Fruit fly (Drosophila melanogaster) whole organism, embryonic: Measurements from ENCODE around the gene CG3457.

Experiments used
- ATbp ChIP-seq: fragments of 200-800 bp; sonication (Bioruptor generic); optimal IDR thresholded peaks from 2 replicates; lab custom pipeline; 2017; ENCODE audit warnings: missing biosample characterization, mild to moderate bottlenecking, missing genetic modification characterization, missing genetic modification reagents
- Abd-B ChIP-seq: fragments of 200-800 bp; sonication (Bioruptor generic); optimal IDR thresholded peaks from 2 replicates; lab custom pipeline; 2018; ENCODE audit warnings: missing biosample characterization, mild to moderate bottlenecking, missing genetic modification characterization, moderate library complexity
- Adf1 ChIP-seq: fragments of 200-800 bp; sonication (Bioruptor generic); IDR thresholded peaks from 2 replicates; pipeline ENCODE4 v1.3.6; 2022; ENCODE audit warnings: missing biosample characterization, missing genetic modification characterization
- CG10462 ChIP-seq: fragments of 200-800 bp; sonication (Bioruptor generic); optimal IDR thresholded peaks from 2 replicates; lab custom pipeline; 2016; ENCODE audit warnings: missing biosample characterization, missing genetic modification characterization
- CG11247 ChIP-seq: fragments of 200-800 bp; sonication (Bioruptor generic); IDR thresholded peaks from 2 replicates; pipeline ENCODE4 v1.3.6; 2022; ENCODE audit warnings: missing biosample characterization, missing genetic modification characterization
- CG11695 ChIP-seq: fragments of 200-800 bp; sonication (Bioruptor generic); IDR thresholded peaks from 3 replicates; pipeline ENCODE4 v1.3.6; 2022; ENCODE audit warnings: missing biosample characterization, missing genetic modification characterization
- CG13424 ChIP-seq: fragments of 200-800 bp; sonication (Bioruptor generic); optimal IDR thresholded peaks from 2 replicates; lab custom pipeline; 2019; ENCODE audit warnings: missing biosample characterization, mild to moderate bottlenecking, missing genetic modification characterization, moderate library complexity
- CG1647 ChIP-seq: fragments of 200-800 bp; sonication (Bioruptor generic); optimal IDR thresholded peaks from 3 replicates; lab custom pipeline; 2016; ENCODE audit warnings: missing biosample characterization, missing genetic modification characterization
- CG2875 ChIP-seq: fragments of 200-800 bp; sonication (Bioruptor generic); optimal IDR thresholded peaks from 2 replicates; lab custom pipeline; 2017; ENCODE audit warnings: missing biosample characterization, mild to moderate bottlenecking, missing genetic modification characterization, missing genetic modification reagents
- CG33557 ChIP-seq: fragments of 200-800 bp; sonication (Bioruptor generic); optimal IDR thresholded peaks from 2 replicates; lab custom pipeline; 2019; ENCODE audit warnings: missing biosample characterization, mild to moderate bottlenecking, missing genetic modification characterization, moderate library complexity
- CG4328 ChIP-seq: fragments of 200-800 bp; sonication (Bioruptor generic); optimal IDR thresholded peaks from 3 replicates; lab custom pipeline; 2017; ENCODE audit warnings: missing biosample characterization, missing genetic modification reagents, missing genetic modification characterization
- CG4730 ChIP-seq: fragments of 200-800 bp; sonication (Bioruptor generic); IDR thresholded peaks from 2 replicates; pipeline ENCODE4 v1.3.6; 2022; ENCODE audit warnings: missing biosample characterization, missing genetic modification characterization
- CG4820 ChIP-seq: fragments of 200-800 bp; sonication (Bioruptor generic); optimal IDR thresholded peaks from 3 replicates; lab custom pipeline; 2016; ENCODE audit warnings: missing biosample characterization, missing genetic modification characterization
- CG6175 ChIP-seq: fragments of 200-800 bp; sonication (Bioruptor generic); IDR thresholded peaks from 3 replicates; pipeline ENCODE4 v1.3.6; 2022; ENCODE audit warnings: missing biosample characterization, missing genetic modification characterization
- CG8478 ChIP-seq: fragments of >200 bp; optimal IDR thresholded peaks from 2 replicates; lab custom pipeline; 2018
- CG9215 ChIP-seq: fragments of 200-800 bp; sonication (Bioruptor generic); IDR thresholded peaks from 2 replicates; pipeline ENCODE4 v1.3.6; 2022; ENCODE audit warnings: missing biosample characterization, missing genetic modification characterization
- CkIIα-i1 ChIP-seq: fragments of 200-800 bp; sonication (Bioruptor generic); IDR thresholded peaks from 2 replicates; pipeline ENCODE4 v1.3.6; 2022; ENCODE audit warnings: missing biosample characterization, missing genetic modification characterization
- Dip3 ChIP-seq: fragments of 200-800 bp; sonication (Bioruptor generic); optimal IDR thresholded peaks from 3 replicates; lab custom pipeline; 2016; ENCODE audit warnings: missing biosample characterization, missing genetic modification characterization
- Fer2 ChIP-seq: fragments of 200-800 bp; sonication (Bioruptor generic); optimal IDR thresholded peaks from 2 replicates; lab custom pipeline; 2018; ENCODE audit warnings: missing biosample characterization, mild to moderate bottlenecking, missing genetic modification characterization, moderate library complexity
- H15 ChIP-seq: fragments of 200-800 bp; sonication (Bioruptor generic); IDR thresholded peaks from 3 replicates; pipeline ENCODE4 v1.3.6; 2022; ENCODE audit warnings: missing biosample characterization, missing genetic modification characterization
- HLH54F ChIP-seq: fragments of 200-800 bp; sonication (Bioruptor generic); optimal IDR thresholded peaks from 3 replicates; lab custom pipeline; 2016; ENCODE audit warnings: missing biosample characterization, missing genetic modification characterization
- MESR4 ChIP-seq: fragments of 200-800 bp; sonication (Bioruptor generic); optimal IDR thresholded peaks from 2 replicates; lab custom pipeline; 2018; ENCODE audit warnings: missing biosample characterization, mild to moderate bottlenecking, missing genetic modification characterization, moderate library complexity
- Max ChIP-seq: fragments of 200-800 bp; sonication (Bioruptor generic); optimal IDR thresholded peaks from 2 replicates; lab custom pipeline; 2016; ENCODE audit warnings: missing biosample characterization, mild to moderate bottlenecking, missing genetic modification characterization
- Med ChIP-seq: fragments of 200-800 bp; sonication (Bioruptor generic); peaks from one replicate; lab custom pipeline; 2016; ENCODE audit warnings: missing biosample characterization, missing genetic modification characterization, mild to moderate bottlenecking, inconsistent platforms, moderate library complexity
- Meics ChIP-seq: fragments of 200-800 bp; sonication (Bioruptor generic); optimal IDR thresholded peaks from 2 replicates; lab custom pipeline; 2017; ENCODE audit warnings: missing biosample characterization, mild to moderate bottlenecking, missing genetic modification characterization
- Sry-β ChIP-seq: fragments of 200-800 bp; sonication (Bioruptor generic); optimal IDR thresholded peaks from 2 replicates; lab custom pipeline; 2018; ENCODE audit warnings: missing biosample characterization, mild to moderate bottlenecking, missing genetic modification characterization, moderate library complexity
- ase ChIP-seq: fragments of 200-800 bp; sonication (Bioruptor generic); IDR thresholded peaks from 3 replicates; pipeline ENCODE4 v1.3.6; 2022; ENCODE audit warnings: missing biosample characterization, missing genetic modification characterization
- ash1 ChIP-seq: fragments of 200-800 bp; sonication (Bioruptor generic); optimal IDR thresholded peaks from 2 replicates; lab custom pipeline; 2018; ENCODE audit warnings: missing biosample characterization, mild to moderate bottlenecking, missing genetic modification characterization
- bigmax ChIP-seq: fragments of 200-800 bp; sonication (Bioruptor generic); optimal IDR thresholded peaks from 2 replicates; lab custom pipeline; 2018; ENCODE audit warnings: missing biosample characterization, mild to moderate bottlenecking, missing genetic modification characterization
- cwo ChIP-seq: fragments of 200-800 bp; sonication (Bioruptor generic); optimal IDR thresholded peaks from 3 replicates; lab custom pipeline; 2017; ENCODE audit warnings: missing biosample characterization, missing genetic modification characterization, mild to moderate bottlenecking, moderate library complexity, missing genetic modification reagents
- dm ChIP-seq: fragments of 200-800 bp; sonication (Bioruptor generic); optimal IDR thresholded peaks from 3 replicates; lab custom pipeline; 2016; ENCODE audit warnings: missing biosample characterization, missing genetic modification characterization
- en ChIP-seq: fragments of 200-800 bp; sonication (Bioruptor generic); optimal IDR thresholded peaks from 2 replicates; lab custom pipeline; 2016; ENCODE audit warnings: missing biosample characterization, missing genetic modification characterization
- fd96Cb ChIP-seq: fragments of 200-800 bp; sonication (Bioruptor generic); optimal IDR thresholded peaks from 2 replicates; lab custom pipeline; 2018; ENCODE audit warnings: missing biosample characterization, mild to moderate bottlenecking, missing genetic modification characterization, moderate library complexity
- gcm ChIP-seq: fragments of 200-800 bp; sonication (Bioruptor generic); optimal IDR thresholded peaks from 2 replicates; lab custom pipeline; 2019; ENCODE audit warnings: missing biosample characterization, mild to moderate bottlenecking, missing genetic modification characterization, moderate library complexity
- grau ChIP-seq: fragments of 200-800 bp; optimal IDR thresholded peaks from 3 replicates; lab custom pipeline; 2019; ENCODE audit warnings: missing biosample characterization, mild to moderate bottlenecking, missing genetic modification characterization, moderate library complexity
- gsb-n ChIP-seq: fragments of 200-800 bp; sonication (Bioruptor generic); optimal IDR thresholded peaks from 3 replicates; lab custom pipeline; 2018; ENCODE audit warnings: missing biosample characterization, mild to moderate bottlenecking, missing genetic modification characterization
- h ChIP-seq: fragments of >200 bp; optimal IDR thresholded peaks from 2 replicates; lab custom pipeline; 2017
- hkb ChIP-seq, 2 experiments: fragments of 200-800 bp in 1 of 2; fragments of >200 bp in 1 of 2; sonication (Bioruptor generic) in 1 of 2; IDR thresholded peaks in 1 of 2; optimal IDR thresholded peaks in 1 of 2; 2 replicates each; pipeline versions ENCODE4 v1.3.6 to Lab custom; 2017 to 2022; ENCODE audit warnings: missing biosample characterization in 1 of 2, missing genetic modification characterization in 1 of 2
- ind ChIP-seq: fragments of 200-800 bp; sonication (Bioruptor generic); optimal IDR thresholded peaks from 3 replicates; lab custom pipeline; 2016; ENCODE audit warnings: missing biosample characterization, missing genetic modification characterization
- klu ChIP-seq: fragments of 200-800 bp; sonication (Bioruptor generic); IDR thresholded peaks from 2 replicates; pipeline ENCODE4 v1.3.6; 2022; ENCODE audit warnings: missing biosample characterization, missing genetic modification characterization
- maf-S ChIP-seq: fragments of 200-800 bp; sonication (Bioruptor generic); optimal IDR thresholded peaks from 2 replicates; lab custom pipeline; 2016; ENCODE audit warnings: missing biosample characterization, missing genetic modification characterization
- nerfin-2 ChIP-seq: fragments of 200-800 bp; sonication (Bioruptor generic); IDR thresholded peaks from 2 replicates; pipeline ENCODE4 v1.3.6; 2022; ENCODE audit warnings: missing biosample characterization, missing genetic modification characterization; ENCODE audit not compliant: partially characterized antibody
- pb ChIP-seq: fragments of 200-800 bp; sonication (Bioruptor generic); optimal IDR thresholded peaks from 3 replicates; lab custom pipeline; 2016; ENCODE audit warnings: missing biosample characterization, missing genetic modification characterization
- peb ChIP-seq: fragments of 200-800 bp; sonication (Bioruptor generic); IDR thresholded peaks from 2 replicates; pipeline ENCODE4 v1.3.6; 2022; ENCODE audit warnings: missing biosample characterization, missing genetic modification characterization
- pita ChIP-seq: fragments of 200-800 bp; sonication (Bioruptor generic); optimal IDR thresholded peaks from 2 replicates; lab custom pipeline; 2017; ENCODE audit warnings: missing biosample characterization, mild to moderate bottlenecking, missing genetic modification characterization
- ro ChIP-seq: fragments of 200-800 bp; sonication (Bioruptor generic); IDR thresholded peaks from 2 replicates; pipeline ENCODE4 v1.3.6; 2022; ENCODE audit warnings: missing biosample characterization, missing genetic modification characterization
- run ChIP-seq: fragments of 200-800 bp; sonication (Bioruptor generic); optimal IDR thresholded peaks from 3 replicates; lab custom pipeline; 2018; ENCODE audit warnings: missing biosample characterization, mild to moderate bottlenecking, missing genetic modification characterization
- slbo ChIP-seq: fragments of 200-800 bp; sonication (Bioruptor generic); IDR thresholded peaks from 2 replicates; pipeline ENCODE4 v1.3.6; 2022; ENCODE audit warnings: missing biosample characterization, missing genetic modification characterization
- tll ChIP-seq, 2 experiments: fragments of 200-800 bp in 1 of 2; fragments of >200 bp in 1 of 2; sonication (Bioruptor generic) in 1 of 2; optimal IDR thresholded peaks; 2 replicates each; lab custom pipeline; 2017 to 2019; ENCODE audit warnings: missing biosample characterization in 2 of 2, missing genetic modification characterization in 2 of 2, mild to moderate bottlenecking in 1 of 2, moderate library complexity in 1 of 2
- tna ChIP-seq: fragments of 200-800 bp; sonication (Bioruptor generic); IDR thresholded peaks from 2 replicates; pipeline ENCODE4 v1.3.6; 2022; ENCODE audit warnings: missing biosample characterization, missing genetic modification characterization; ENCODE audit not compliant: partially characterized antibody
- trem ChIP-seq: fragments of 200-800 bp; optimal IDR thresholded peaks from 3 replicates; lab custom pipeline; 2019; ENCODE audit warnings: missing biosample characterization, mild to moderate bottlenecking, missing genetic modification characterization, moderate library complexity
- vvl ChIP-seq: fragments of 200-800 bp; sonication (Bioruptor generic); IDR thresholded peaks from 2 replicates; pipeline ENCODE4 v1.3.6; 2022; ENCODE audit warnings: missing biosample characterization, missing genetic modification characterization

CG3457 gene

DNA sequence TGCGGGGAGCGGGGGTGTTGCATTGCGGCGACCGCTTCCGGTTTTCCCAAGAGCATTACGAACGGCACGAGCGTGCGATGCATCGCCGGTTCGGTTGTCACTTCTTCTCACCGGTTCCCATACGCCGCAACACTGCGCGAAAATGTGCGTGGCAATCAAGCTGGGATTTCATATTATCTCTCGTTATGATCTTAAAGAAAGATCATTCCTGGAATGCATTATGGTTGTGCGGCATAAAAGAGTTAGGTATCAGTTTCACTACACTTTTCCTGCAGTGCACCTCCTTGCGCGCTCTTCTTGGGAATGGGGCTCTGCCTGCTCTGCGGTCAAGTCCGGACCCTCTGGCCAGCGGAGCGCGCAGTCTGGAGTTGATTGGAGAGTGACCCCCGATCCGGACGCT is 21.5 kb upstream of the CG3457 start (continued):
- TF ChIP-seq CG2875 (GFP tag; lab: Kevin White, UChicago) (peak; percentile 41), pita (GFP tag; lab: Kevin White, UChicago) (no peak), CG11247 (GFP tag; lab: Robert Waterston, UW) (no peak), run (tag; lab: Kevin White, UChicago) (no peak), tna (GFP tag; lab: Robert Waterston, UW) (no peak), Adf1 (GFP tag; lab: Robert Waterston, UW) (no peak), slbo (GFP tag; lab: Robert Waterston, UW) (peak; percentile 53), Abd-B (GFP tag; lab: Kevin White, UChicago) (no peak), CG4820 (GFP tag; lab: Kevin White, UChicago) (peak; percentile 44), bigmax (no peak), maf-S (GFP tag; lab: Kevin White, UChicago) (no peak), H15 (GFP tag; lab: Robert Waterston, UW) (no peak), gsb-n (tag; lab: Kevin White, UChicago) (peak; percentile 18), grau (peak; percentile 19), ATbp (peak; percentile 71), h (lab: Kevin White, UChicago) (no peak), CG9215 (GFP tag; lab: Robert Waterston, UW) (no peak), Med (GFP tag; lab: Kevin White, UChicago) (peak; percentile 11), klu (GFP tag; lab: Robert Waterston, UW) (no peak), pb (GFP tag; lab: Kevin White, UChicago) (no peak), CG4328 (GFP tag; lab: Kevin White, UChicago) (no peak), CG11695 (no peak), Fer2 (tag; lab: Kevin White, UChicago) (no peak), tll (GFP tag; optimal IDR thresholded peaks at IDR 0.05; lab: Kevin White, UChicago) (no peak), ase (GFP tag; lab: Robert Waterston, UW) (peak; percentile 55; the same call in 1 of the 3 replicates), Dip3 (GFP tag; lab: Kevin White, UChicago) (no peak), CG1647 (no peak), CG4730 (GFP tag; lab: Robert Waterston, UW) (no peak), en (GFP tag; lab: Kevin White, UChicago) (no peak), MESR4 (GFP tag; lab: Kevin White, UChicago) (no peak), vvl (GFP tag; lab: Robert Waterston, UW) (peak; percentile 74), cwo (GFP tag; lab: Kevin White, UChicago) (no peak), CG13424 (peak; percentile 38), ind (GFP tag; lab: Kevin White, UChicago) (peak; percentile 36), hkb (optimal IDR thresholded peaks at IDR 0.05; lab: Kevin White, UChicago) (no peak), hkb (GFP tag; IDR thresholded peaks at IDR 0.05; lab: Robert Waterston, UW) (peak; percentile 65), ash1 (GFP tag; lab: Kevin White, UChicago) (no peak), nerfin-2 (GFP tag; lab: Robert Waterston, UW) (no peak), Sry-β (GFP tag; lab: Kevin White, UChicago) (no peak), CG6175 (GFP tag; lab: Robert Waterston, UW) (no peak), trem (tag; lab: Kevin White, UChicago) (no peak), CG8478 (lab: Kevin White, UChicago) (no peak), HLH54F (GFP tag; lab: Kevin White, UChicago) (no peak), CG33557 (GFP tag; lab: Kevin White, UChicago) (no peak), CkIIα-i1 (GFP tag; lab: Robert Waterston, UW) (no peak), fd96Cb (peak; percentile 51), peb (GFP tag; lab: Robert Waterston, UW) (0 out of 2 replicates have a peak, but pooled peaks have one; percentile 10), Meics (GFP tag; lab: Kevin White, UChicago) (no peak), dm (GFP tag; lab: Kevin White, UChicago) (no peak), gcm (GFP tag; lab: Kevin White, UChicago) (no peak), Max (GFP tag; lab: Kevin White, UChicago) (no peak), CG10462 (no peak), ro (GFP tag; lab: Robert Waterston, UW) (no peak)
